Fruit fly (Drosophila melanogaster) whole organism, wandering third instar larva: ENCODE measurements around the gene Prosalpha6T.

ENCODE experiments used
- CG9705 ChIP-seq: fragments of 200-800 bp; sonication (Bioruptor generic); optimal IDR thresholded peaks from 2 replicates; lab custom pipeline; 2018; ENCODE audit warnings: missing biosample characterization, mild to moderate bottlenecking, missing genetic modification characterization
- brk ChIP-seq: fragments of 200-800 bp; sonication (Bioruptor generic); optimal IDR thresholded peaks from 2 replicates; lab custom pipeline; 2016; ENCODE audit warnings: missing biosample characterization, mild to moderate bottlenecking, missing genetic modification characterization

- TF ChIP-seq brk (GFP tag; lab: Kevin White, UChicago), result no peak
- TF ChIP-seq CG9705 (GFP tag; lab: Kevin White, UChicago), result no peak
These were observed 28.9 kb downstream of the Prosalpha6T start, which contains the start of gene CG44085 for dm6 chr2L:13260740-13261139.
